Worm (Caenorhabditis elegans): ENCODE results near the gene T24F1.7.

The T24F1.7 gene

ce11 chrII:11339507-11339906, 27.2 kb downstream of the T24F1.7 start, which contains the start of gene rmd-3:
Gene rmd-3 (minus strand): TSS chrII:11339607.
- no peak for TF ChIP-seq nhr-6 (tag; optimal IDR thresholded peaks at IDR 0.05)
- no peak for TF ChIP-seq nhr-237 (tag; optimal IDR thresholded peaks at IDR 0.05)
- no peak for TF ChIP-seq unc-55 (GFP tag; optimal IDR thresholded peaks at IDR 0.05)
- TF ChIP-seq dmd-4 (tag; optimal IDR thresholded peaks at IDR 0.05) = no peak
- no peak for TF ChIP-seq ama-1 (optimal IDR thresholded peaks at IDR 0.05)
- TF ChIP-seq snpc-4 (tag; optimal IDR thresholded peaks at IDR 0.05) = no peak
- no peak for TF ChIP-seq nhr-77 (tag; optimal IDR thresholded peaks at IDR 0.05)
- no peak for TF ChIP-seq aly-2 (tag; optimal IDR thresholded peaks at IDR 0.05)
- no peak for TF ChIP-seq unc-39 (tag; optimal IDR thresholded peaks at IDR 0.05)
- TF ChIP-seq nhr-10 (tag; optimal IDR thresholded peaks at IDR 0.05) = no peak
- no peak for TF ChIP-seq mdl-1 (tag; optimal IDR thresholded peaks at IDR 0.05)
- TF ChIP-seq nhr-12 (tag; optimal IDR thresholded peaks at IDR 0.05) = no peak
- no peak for TF ChIP-seq nhr-23 (tag; optimal IDR thresholded peaks at IDR 0.05)
- no peak for TF ChIP-seq mbf-1 (tag; optimal IDR thresholded peaks at IDR 0.05)
- no peak for TF ChIP-seq Y55F3AM.14 (GFP tag; optimal IDR thresholded peaks at IDR 0.05)
- no peak for TF ChIP-seq lsy-2 (tag; optimal IDR thresholded peaks at IDR 0.05)

ce11 chrII:11343300-11343869, 31.1 kb downstream of the T24F1.7 start, which contains the start of gene lgc-20:
Gene lgc-20 (minus strand): TSS chrII:11343610.
- TF ChIP-seq crh-2 (tag; optimal IDR thresholded peaks at IDR 0.05) = no peak
- TF ChIP-seq nhr-23 (tag; optimal IDR thresholded peaks at IDR 0.05) = no peak
- no peak for TF ChIP-seq aly-2 (tag; optimal IDR thresholded peaks at IDR 0.05)
- no peak for TF ChIP-seq elt-1 (tag; optimal IDR thresholded peaks at IDR 0.05)
- no peak for TF ChIP-seq ztf-11 (tag; optimal IDR thresholded peaks at IDR 0.05)
- no peak for TF ChIP-seq lin-13 (GFP tag; optimal IDR thresholded peaks at IDR 0.05)
- TF ChIP-seq egl-27 (tag; optimal IDR thresholded peaks at IDR 0.05) = no peak
- no peak for TF ChIP-seq sma-9 (GFP tag; optimal IDR thresholded peaks at IDR 0.05)
- no peak for TF ChIP-seq sma-9 (tag; optimal IDR thresholded peaks at IDR 0.05)
- no peak for TF ChIP-seq ceh-16 (tag; optimal IDR thresholded peaks at IDR 0.05)
- no peak for TF ChIP-seq ceh-82 (tag; optimal IDR thresholded peaks at IDR 0.05)
- TF ChIP-seq fos-1 (tag; optimal IDR thresholded peaks at IDR 0.05) = no peak
- no peak for TF ChIP-seq unc-62 (GFP tag; optimal IDR thresholded peaks at IDR 0.05)
- no peak for TF ChIP-seq unc-55 (GFP tag; optimal IDR thresholded peaks at IDR 0.05)
- no peak for TF ChIP-seq mbf-1 (tag; optimal IDR thresholded peaks at IDR 0.05)
- TF ChIP-seq blmp-1 (tag; optimal IDR thresholded peaks at IDR 0.05; ENCODE audit: insufficient read depth) = no peak

DNA sequence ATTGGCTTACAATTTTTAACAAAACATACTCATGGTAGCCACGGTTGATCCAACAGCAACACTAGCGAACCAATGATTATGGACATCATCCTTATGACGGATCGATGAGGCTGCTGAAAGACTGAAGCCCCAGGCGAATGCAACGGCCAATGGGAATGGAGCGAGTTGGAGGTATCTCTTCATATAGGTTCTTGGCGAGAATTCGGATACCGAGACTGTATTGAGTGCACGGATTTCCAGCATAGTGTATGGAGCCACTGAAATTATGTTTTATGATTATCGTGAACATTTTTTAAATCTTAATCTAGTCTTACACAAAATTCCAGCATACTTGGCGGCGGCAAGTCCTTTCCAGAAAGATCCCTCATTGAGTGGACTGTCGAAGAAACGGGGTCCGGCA, 32.2 kb downstream of the T24F1.7 start:
- TF ChIP-seq sma-9 (GFP tag; optimal IDR thresholded peaks at IDR 0.05) (no peak), sma-9 (tag; optimal IDR thresholded peaks at IDR 0.05) (no peak), nhr-23 (tag; optimal IDR thresholded peaks at IDR 0.05) (no peak), blmp-1 (tag; optimal IDR thresholded peaks at IDR 0.05; ENCODE audit: insufficient read depth) (no peak), nhr-129 (tag; optimal IDR thresholded peaks at IDR 0.05) (no peak), alr-1 (tag; optimal IDR thresholded peaks at IDR 0.05) (no peak), Y55F3AM.14 (GFP tag; optimal IDR thresholded peaks at IDR 0.05) (no peak)

DNA sequence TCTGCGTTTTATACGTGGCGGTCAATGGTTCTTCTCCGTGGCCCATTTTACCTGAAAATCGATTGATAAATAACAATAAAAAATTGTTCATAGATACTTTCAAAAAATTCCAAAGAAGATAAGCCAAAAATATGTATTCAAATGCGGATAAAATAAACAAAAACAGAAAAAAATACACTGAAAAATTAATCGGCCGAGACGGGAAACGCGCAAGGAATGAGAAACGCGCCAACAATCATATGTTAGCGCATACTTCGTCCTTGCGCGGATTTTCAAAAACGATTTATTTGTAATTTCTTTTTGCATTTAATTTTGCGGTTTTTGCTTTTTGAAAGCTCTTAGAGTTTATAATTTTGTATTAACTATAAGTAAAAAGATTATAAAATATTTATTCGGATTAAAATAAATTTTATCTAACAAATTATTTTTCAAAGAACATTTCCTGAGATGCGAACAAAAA, 33.3 kb downstream of the T24F1.7 start, which contains the start of gene nduf-11:
TSS of gene nduf-11 (minus strand) at position 51 of the 460 bp plus-strand sequence.
- TF ChIP-seq C34F6.9 (tag; optimal IDR thresholded peaks at IDR 0.05) (peak; percentile 90), lin-11 (tag; optimal IDR thresholded peaks at IDR 0.05) (peak; percentile 67), unc-39 (tag; optimal IDR thresholded peaks at IDR 0.05) (no peak), snpc-4 (tag; optimal IDR thresholded peaks at IDR 0.05) (peak; percentile 71), sem-4 (tag; optimal IDR thresholded peaks at IDR 0.05) (peak; percentile 77), zag-1 (tag; optimal IDR thresholded peaks at IDR 0.05) (peak; percentile 5), lsy-2 (tag; optimal IDR thresholded peaks at IDR 0.05) (peak; percentile 88 to 94), egl-27 (tag; optimal IDR thresholded peaks at IDR 0.05) (peak; percentile 4), nhr-129 (tag; optimal IDR thresholded peaks at IDR 0.05) (peak; percentile 69), elt-3 (tag; optimal IDR thresholded peaks at IDR 0.05) (no peak), nhr-11 (tag; optimal IDR thresholded peaks at IDR 0.05) (no peak), sma-9 (GFP tag; optimal IDR thresholded peaks at IDR 0.05) (peak; percentile 91), sma-9 (tag; optimal IDR thresholded peaks at IDR 0.05) (no peak), nhr-25 (tag; optimal IDR thresholded peaks at IDR 0.05) (peak; percentile 92), R02D3.7 (tag; optimal IDR thresholded peaks at IDR 0.05) (peak; percentile 57), Y55F3AM.14 (GFP tag; optimal IDR thresholded peaks at IDR 0.05) (no peak), ztf-4 (tag; optimal IDR thresholded peaks at IDR 0.05) (peak; percentile 65), gmeb-1 (tag; optimal IDR thresholded peaks at IDR 0.05) (peak; percentile 99), mab-5 (tag; optimal IDR thresholded peaks at IDR 0.05) (peak; percentile 72), ama-1 (optimal IDR thresholded peaks at IDR 0.05) (peak; percentile 65), mbf-1 (tag; optimal IDR thresholded peaks at IDR 0.05) (no peak), F13H6.1 (tag; optimal IDR thresholded peaks at IDR 0.05) (peak; percentile 81), lin-13 (GFP tag; optimal IDR thresholded peaks at IDR 0.05) (peak; percentile 85), aly-2 (tag; optimal IDR thresholded peaks at IDR 0.05) (no peak), skn-1 (tag; optimal IDR thresholded peaks at IDR 0.05) (peak; percentile 33), mdl-1 (tag; optimal IDR thresholded peaks at IDR 0.05) (peak in 1 of 2 experiments; percentile 7), ztf-11 (tag; optimal IDR thresholded peaks at IDR 0.05) (no peak), sma-3 (GFP tag; optimal IDR thresholded peaks at IDR 0.05) (peak; percentile 84), ceh-82 (tag; optimal IDR thresholded peaks at IDR 0.05) (peak; percentile 13), lin-39 (tag; optimal IDR thresholded peaks at IDR 0.05) (no peak), elt-1 (tag; optimal IDR thresholded peaks at IDR 0.05) (no peak), nhr-10 (tag; optimal IDR thresholded peaks at IDR 0.05) (peak; percentile 58), ceh-16 (tag; optimal IDR thresholded peaks at IDR 0.05) (no peak), nhr-12 (tag; optimal IDR thresholded peaks at IDR 0.05) (no peak)
